Worm (Caenorhabditis elegans): ENCODE results near the gene lpd-9.
A peak's percentile ranks its signal among the peaks of the same experiment; 100 is the strongest.

Gene lpd-9

ce11 chrV:10535325-10535724 lies 43.8 kb upstream of the lpd-9 start (continued):
- TF ChIP-seq php-3 (GFP tag; IDR thresholded peaks at IDR 0.05) = no peak
- TF ChIP-seq unc-130 (GFP tag; optimal IDR thresholded peaks at IDR 0.05) = no peak
- TF ChIP-seq lir-3 (tag; optimal IDR thresholded peaks at IDR 0.05) = no peak
- TF ChIP-seq dpl-1 (GFP tag; optimal IDR thresholded peaks at IDR 0.05) = peak; percentile 1
- TF ChIP-seq zfp-2 (tag; optimal IDR thresholded peaks at IDR 0.05) = no peak
- TF ChIP-seq lin-15B (tag; optimal IDR thresholded peaks at IDR 0.05) = no peak
- no peak for TF ChIP-seq daf-19 (GFP tag; conservative IDR thresholded peaks at IDR 0.05)
- 0 out of 2 replicates have a peak, but pooled peaks have one; percentile 34 for TF ChIP-seq F26F4.8 (GFP tag; conservative IDR thresholded peaks at IDR 0.05)
- TF ChIP-seq Y48G9A.11 (GFP tag; IDR thresholded peaks at IDR 0.05) = no peak
- TF ChIP-seq hlh-11 (tag; optimal IDR thresholded peaks at IDR 0.05) = peak; percentile 36
- no peak for TF ChIP-seq tra-1 (GFP tag; IDR thresholded peaks at IDR 0.05)

DNA sequence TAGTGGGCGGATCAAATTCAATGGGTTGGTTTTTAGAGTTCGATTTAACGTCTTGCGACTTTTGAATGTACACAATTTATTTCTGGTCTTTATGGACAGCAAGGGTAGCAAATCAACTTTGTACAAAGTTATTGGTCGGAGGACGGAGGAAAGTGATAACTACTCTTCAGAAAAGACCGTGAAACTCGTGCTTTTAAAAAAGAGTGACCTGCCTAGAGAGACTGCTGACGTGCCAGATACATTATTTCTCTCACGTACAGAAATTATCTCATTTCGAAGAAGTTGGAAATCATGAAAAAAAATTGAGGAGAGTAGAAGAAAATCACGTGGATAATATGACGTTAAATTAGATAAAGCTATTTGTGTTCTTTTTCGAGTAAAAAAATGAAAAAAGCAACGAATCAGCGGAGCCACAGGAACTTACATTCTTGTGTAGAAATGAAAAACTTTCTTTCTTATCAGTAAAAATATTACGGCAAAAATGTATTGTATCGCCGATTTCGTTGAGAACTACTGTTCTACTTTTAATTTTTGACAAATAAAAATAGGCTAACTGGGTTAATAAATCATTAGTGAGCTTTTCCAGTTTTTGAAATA lies 42.9 kb upstream of the lpd-9 start, which contains the start of gene ppm-1.A:
ppm-1.A (minus strand) TSS at position 294 of the 597 bp plus-strand sequence.
- TF ChIP-seq nhr-28 (tag; optimal IDR thresholded peaks at IDR 0.05) = peak; percentile 64
- peak; percentile 54 for TF ChIP-seq nhr-77 (tag; optimal IDR thresholded peaks at IDR 0.05)
- TF ChIP-seq hlh-11 (tag; optimal IDR thresholded peaks at IDR 0.05) = peak; percentile 35
- TF ChIP-seq nhr-102 (tag; optimal IDR thresholded peaks at IDR 0.05) = no peak
- peak; percentile 20; the same call in 1 of the 2 replicates for TF ChIP-seq ceh-20 (GFP tag; IDR thresholded peaks at IDR 0.05)
- no peak for TF ChIP-seq snpc-4 (tag; optimal IDR thresholded peaks at IDR 0.05)
- TF ChIP-seq hlh-30 (tag; optimal IDR thresholded peaks at IDR 0.05; ENCODE audit: insufficient read depth) = peak; percentile 82
- no peak for TF ChIP-seq ceh-32 (tag; optimal IDR thresholded peaks at IDR 0.05; ENCODE audit: poor library complexity)
- no peak for TF ChIP-seq mes-2 (tag; optimal IDR thresholded peaks at IDR 0.05; ENCODE audit: poor library complexity, severe bottlenecking)
- no peak for TF ChIP-seq Y75B8A.6 (GFP tag; IDR thresholded peaks at IDR 0.05)
- peak; percentile 18 for TF ChIP-seq ama-1 (optimal IDR thresholded peaks at IDR 0.05)
- TF ChIP-seq lsy-2 (tag; optimal IDR thresholded peaks at IDR 0.05) = peak in 1 of 2 experiments; percentile 21
- TF ChIP-seq mxl-2 (GFP tag; conservative IDR thresholded peaks at IDR 0.05) = no peak
- TF ChIP-seq dve-1 (tag; optimal IDR thresholded peaks at IDR 0.05; ENCODE audit: insufficient read depth) = peak; percentile 30
- TF ChIP-seq dmd-6 (GFP tag; IDR thresholded peaks at IDR 0.05) = peak; percentile 46
- TF ChIP-seq hif-1 (tag; optimal IDR thresholded peaks at IDR 0.05) = peak in 1 of 2 experiments; percentile 63
- TF ChIP-seq unc-62 (GFP tag; optimal IDR thresholded peaks at IDR 0.05 in 1 of 2) = peak in 1 of 2 experiments; percentile 93
- TF ChIP-seq unc-62 (tag; optimal IDR thresholded peaks at IDR 0.05) = no peak

ce11 chrV:10536808-10537207 lies 42.3 kb upstream of the lpd-9 start:
- TF ChIP-seq ztf-11 (tag; optimal IDR thresholded peaks at IDR 0.05) = no peak
- peak in 1 of 2 experiments; percentile 3 for TF ChIP-seq ZK546.5 (tag; optimal IDR thresholded peaks at IDR 0.05)
- TF ChIP-seq tra-1 (GFP tag; IDR thresholded peaks at IDR 0.05) = peak; percentile 64; the same call in 1 of the 2 replicates
- TF ChIP-seq ceh-20 (GFP tag; IDR thresholded peaks at IDR 0.05) = peak; percentile 76
- no peak for TF ChIP-seq egl-27 (tag; optimal IDR thresholded peaks at IDR 0.05)
- peak; percentile 93 for TF ChIP-seq rbr-2 (tag; optimal IDR thresholded peaks at IDR 0.05)
- TF ChIP-seq vab-7 (GFP tag; IDR thresholded peaks at IDR 0.05) = peak; percentile 37; the same call in 1 of the 2 replicates
- TF ChIP-seq sdz-12 (GFP tag; optimal IDR thresholded peaks at IDR 0.05) = no peak
- no peak for TF ChIP-seq mdt-29 (GFP tag; IDR thresholded peaks at IDR 0.05)
- TF ChIP-seq attf-4 (tag; optimal IDR thresholded peaks at IDR 0.05) = no peak
- TF ChIP-seq spr-3 (GFP tag; optimal IDR thresholded peaks at IDR 0.05) = peak; percentile 62
- no peak for TF ChIP-seq F49E8.2 (tag; optimal IDR thresholded peaks at IDR 0.05; ENCODE audit: borderline replicate concordance)
- no peak for TF ChIP-seq nhr-76 (tag; optimal IDR thresholded peaks at IDR 0.05)
- TF ChIP-seq ceh-44 (GFP tag; IDR thresholded peaks at IDR 0.05) = no peak
- peak; percentile 47 to 81 for TF ChIP-seq hif-1 (tag; optimal IDR thresholded peaks at IDR 0.05)
- TF ChIP-seq cey-2 (tag; optimal IDR thresholded peaks at IDR 0.05; ENCODE audit: borderline replicate concordance, insufficient read depth) = no peak
- TF ChIP-seq lin-39 (tag; optimal IDR thresholded peaks at IDR 0.05) = no peak
- no peak for TF ChIP-seq aly-2 (tag; optimal IDR thresholded peaks at IDR 0.05)
- peak in 1 of 2 experiments; percentile 99 for TF ChIP-seq unc-62 (GFP tag; optimal IDR thresholded peaks at IDR 0.05 in 1 of 2)
- no peak for TF ChIP-seq unc-62 (tag; optimal IDR thresholded peaks at IDR 0.05)
- TF ChIP-seq nhr-111 (GFP tag; optimal IDR thresholded peaks at IDR 0.05) = no peak
- peak; percentile 89 for TF ChIP-seq hlh-11 (tag; optimal IDR thresholded peaks at IDR 0.05)
- TF ChIP-seq set-16 (GFP tag; IDR thresholded peaks at IDR 0.05) = no peak
- TF ChIP-seq jun-1 (tag; optimal IDR thresholded peaks at IDR 0.05) = peak; percentile 17
- no peak for TF ChIP-seq madf-5 (GFP tag; IDR thresholded peaks at IDR 0.05)

Measured in whole organism, L4 larva.